Fruit fly (Drosophila melanogaster) whole organism, embryonic: ENCODE data around the gene CG1999.

Experiments
- CG10565 ChIP-seq: fragments of 200-800 bp; sonication (Bioruptor generic); optimal IDR thresholded peaks from 3 replicates; lab custom pipeline; 2016; ENCODE audit warnings: missing biosample characterization, mild to moderate bottlenecking, missing genetic modification characterization
- CG11085 ChIP-seq: fragments of 200-800 bp; sonication (Bioruptor generic); IDR thresholded peaks from 2 replicates; pipeline ENCODE4 v1.3.6; 2022; ENCODE audit warnings: missing biosample characterization, missing genetic modification characterization
- CG12219 ChIP-seq: fragments of 200-800 bp; sonication (Bioruptor generic); optimal IDR thresholded peaks from 3 replicates; lab custom pipeline; 2018; ENCODE audit warnings: missing biosample characterization, mild to moderate bottlenecking, missing genetic modification characterization
- CG13424 ChIP-seq: fragments of 200-800 bp; sonication (Bioruptor generic); optimal IDR thresholded peaks from 2 replicates; lab custom pipeline; 2019; ENCODE audit warnings: missing biosample characterization, mild to moderate bottlenecking, missing genetic modification characterization, moderate library complexity
- CG13624 ChIP-seq: fragments of 200-800 bp; sonication (Bioruptor generic); optimal IDR thresholded peaks from 2 replicates; lab custom pipeline; 2016; ENCODE audit warnings: missing biosample characterization, missing genetic modification characterization
- CG13775 ChIP-seq: fragments of 200-800 bp; sonication (Bioruptor generic); optimal IDR thresholded peaks from 3 replicates; lab custom pipeline; 2017; ENCODE audit warnings: missing biosample characterization, mild to moderate bottlenecking, missing genetic modification characterization
- CG15696 ChIP-seq: fragments of 200-800 bp; sonication (Bioruptor generic); optimal IDR thresholded peaks from 2 replicates; lab custom pipeline; 2019; ENCODE audit warnings: missing biosample characterization, mild to moderate bottlenecking, missing genetic modification characterization, moderate library complexity
- CG17385 ChIP-seq: fragments of 200-800 bp; sonication (Bioruptor generic); optimal IDR thresholded peaks from 3 replicates; lab custom pipeline; 2018; ENCODE audit warnings: missing biosample characterization, mild to moderate bottlenecking, missing genetic modification characterization
- CG17568 ChIP-seq: fragments of 200-800 bp; sonication (Bioruptor generic); optimal IDR thresholded peaks from 2 replicates; lab custom pipeline; 2018; ENCODE audit warnings: missing biosample characterization, mild to moderate bottlenecking, missing genetic modification characterization, moderate library complexity
- CG17802 ChIP-seq: fragments of 200-800 bp; sonication (Bioruptor generic); optimal IDR thresholded peaks from 2 replicates; lab custom pipeline; 2018; ENCODE audit warnings: missing biosample characterization, mild to moderate bottlenecking, missing genetic modification characterization, moderate library complexity
- CG2202 ChIP-seq: fragments of 200-800 bp; sonication (Bioruptor generic); optimal IDR thresholded peaks from 2 replicates; lab custom pipeline; 2018; ENCODE audit warnings: missing biosample characterization, mild to moderate bottlenecking, missing genetic modification characterization
- CG2875 ChIP-seq: fragments of 200-800 bp; sonication (Bioruptor generic); optimal IDR thresholded peaks from 2 replicates; lab custom pipeline; 2017; ENCODE audit warnings: missing biosample characterization, mild to moderate bottlenecking, missing genetic modification characterization, missing genetic modification reagents
- CG3065 ChIP-seq: fragments of 200-800 bp; sonication (Bioruptor generic); optimal IDR thresholded peaks from 2 replicates; lab custom pipeline; 2016; ENCODE audit warnings: missing biosample characterization, missing genetic modification characterization
- CG32767 ChIP-seq: fragments of 200-800 bp; sonication (Bioruptor generic); IDR thresholded peaks from 2 replicates; pipeline ENCODE4 v1.3.6; 2022; ENCODE audit warnings: missing biosample characterization, missing genetic modification characterization
- CG7745 ChIP-seq: fragments of 200-800 bp; sonication (Bioruptor generic); optimal IDR thresholded peaks from 2 replicates; lab custom pipeline; 2018; ENCODE audit warnings: missing biosample characterization, mild to moderate bottlenecking, missing genetic modification characterization, moderate library complexity
- CG7987 ChIP-seq: fragments of 200-800 bp; sonication (Bioruptor generic); optimal IDR thresholded peaks from 2 replicates; lab custom pipeline; 2018; ENCODE audit warnings: missing biosample characterization, mild to moderate bottlenecking, missing genetic modification characterization, moderate library complexity
- CG8765 ChIP-seq: fragments of 200-800 bp; sonication (Bioruptor generic); IDR thresholded peaks from 2 replicates; pipeline ENCODE4 v1.3.6; 2022; ENCODE audit warnings: missing biosample characterization, missing genetic modification characterization
- Dbx ChIP-seq: fragments of 200-800 bp; sonication (Bioruptor generic); IDR thresholded peaks from 3 replicates; pipeline ENCODE4 v1.3.6; 2022; ENCODE audit warnings: missing biosample characterization, missing genetic modification characterization
- E2f1 ChIP-seq: fragments of 200-800 bp; sonication (Bioruptor generic); IDR thresholded peaks from 2 replicates; pipeline ENCODE4 v1.3.6; 2022; ENCODE audit warnings: missing biosample characterization, missing genetic modification characterization
- Eip74EF ChIP-seq, 2 experiments: fragments of 200-800 bp in 1 of 2; fragments of >200 bp in 1 of 2; sonication (Bioruptor generic) in 1 of 2; optimal IDR thresholded peaks; 2 replicates each; lab custom pipeline; 2017 to 2019; ENCODE audit warnings: missing biosample characterization in 2 of 2, missing genetic modification characterization in 2 of 2, mild to moderate bottlenecking in 1 of 2, moderate library complexity in 1 of 2
- Elba2 ChIP-seq: fragments of 200-800 bp; sonication (Bioruptor generic); optimal IDR thresholded peaks from 3 replicates; lab custom pipeline; 2016; ENCODE audit warnings: missing biosample characterization, missing genetic modification characterization
- Ets65A ChIP-seq: fragments of 200-800 bp; sonication (Bioruptor generic); peaks from one replicate; lab custom pipeline; 2016; ENCODE audit warnings: missing biosample characterization, missing genetic modification characterization
- Fer1 ChIP-seq: fragments of 200-800 bp; sonication (Bioruptor generic); optimal IDR thresholded peaks from 2 replicates; lab custom pipeline; 2017; ENCODE audit warnings: missing biosample characterization, mild to moderate bottlenecking, missing genetic modification characterization
- Fer2 ChIP-seq: fragments of 200-800 bp; sonication (Bioruptor generic); optimal IDR thresholded peaks from 2 replicates; lab custom pipeline; 2018; ENCODE audit warnings: missing biosample characterization, mild to moderate bottlenecking, missing genetic modification characterization, moderate library complexity
- HmgZ ChIP-seq: fragments of 200-800 bp; sonication (Bioruptor generic); optimal IDR thresholded peaks from 2 replicates; lab custom pipeline; 2018; ENCODE audit warnings: missing biosample characterization, mild to moderate bottlenecking, missing genetic modification characterization
- Hr51 ChIP-seq, 2 experiments: fragments of 200-800 bp; sonication (Bioruptor generic); optimal IDR thresholded peaks; 2 replicates in 1 of 2; 3 replicates in 1 of 2; lab custom pipeline; 2016 to 2018; ENCODE audit warnings: missing biosample characterization in 2 of 2, missing genetic modification characterization in 2 of 2, mild to moderate bottlenecking in 1 of 2, moderate library complexity in 1 of 2
- Hsf ChIP-seq: fragments of 200-800 bp; sonication (Bioruptor generic); optimal IDR thresholded peaks from 3 replicates; lab custom pipeline; 2016; ENCODE audit warnings: missing biosample characterization, missing genetic modification characterization
- Lpt ChIP-seq: fragments of >200 bp; optimal IDR thresholded peaks from 2 replicates; lab custom pipeline; 2018; ENCODE audit warnings: missing biosample characterization, missing genetic modification characterization
- Mes4 ChIP-seq: fragments of 200-800 bp; sonication (Bioruptor generic); optimal IDR thresholded peaks from 2 replicates; lab custom pipeline; 2016; ENCODE audit warnings: missing biosample characterization, missing genetic modification characterization
- NC2α ChIP-seq: fragments of 200-800 bp; sonication (Bioruptor generic); optimal IDR thresholded peaks from 2 replicates; lab custom pipeline; 2016; ENCODE audit warnings: missing biosample characterization, missing genetic modification characterization
- NFAT ChIP-seq: fragments of 200-800 bp; sonication (Bioruptor generic); IDR thresholded peaks from 2 replicates; pipeline ENCODE4 v1.3.6; 2022; ENCODE audit warnings: missing biosample characterization, missing genetic modification characterization
- NfI ChIP-seq: fragments of 200-800 bp; sonication (Bioruptor generic); optimal IDR thresholded peaks from 3 replicates; lab custom pipeline; 2018; ENCODE audit warnings: missing biosample characterization, mild to moderate bottlenecking, missing genetic modification characterization, moderate library complexity
- Ptx1 ChIP-seq: fragments of 200-800 bp; sonication (Bioruptor generic); IDR thresholded peaks from 2 replicates; pipeline ENCODE4 v1.3.6; 2022; ENCODE audit warnings: missing biosample characterization, missing genetic modification characterization
- ase ChIP-seq: fragments of 200-800 bp; sonication (Bioruptor generic); IDR thresholded peaks from 3 replicates; pipeline ENCODE4 v1.3.6; 2022; ENCODE audit warnings: missing biosample characterization, missing genetic modification characterization
- bbx ChIP-seq: fragments of 200-800 bp; sonication (Bioruptor generic); IDR thresholded peaks from 2 replicates; pipeline ENCODE4 v1.3.6; 2022; ENCODE audit warnings: missing biosample characterization, missing genetic modification characterization; ENCODE audit not compliant: partially characterized antibody
- br ChIP-seq: fragments of >200 bp; optimal IDR thresholded peaks from 2 replicates; lab custom pipeline; 2017
- crp ChIP-seq, 2 experiments: fragments of 200-800 bp; sonication (Bioruptor generic); optimal IDR thresholded peaks; 2 replicates in 1 of 2; 3 replicates in 1 of 2; lab custom pipeline; 2017; ENCODE audit warnings: missing biosample characterization in 2 of 2, missing genetic modification characterization in 2 of 2, mild to moderate bottlenecking in 1 of 2, moderate library complexity in 1 of 2
- dan ChIP-seq: fragments of 200-800 bp; sonication (Bioruptor generic); IDR thresholded peaks from 2 replicates; pipeline ENCODE4 v1.3.6; 2022; ENCODE audit warnings: missing biosample characterization, missing genetic modification characterization
- eve ChIP-seq, 2 experiments: fragments of >200 bp; optimal IDR thresholded peaks; 2 replicates each; lab custom pipeline; 2017; ENCODE audit warnings: missing biosample characterization in 2 of 2, missing genetic modification characterization in 2 of 2
- fd3F ChIP-seq: fragments of 200-800 bp; sonication (Bioruptor generic); optimal IDR thresholded peaks from 2 replicates; lab custom pipeline; 2018; ENCODE audit warnings: missing biosample characterization, mild to moderate bottlenecking, missing genetic modification characterization, moderate library complexity
- gce ChIP-seq: fragments of 200-800 bp; sonication (Bioruptor generic); IDR thresholded peaks from 3 replicates; pipeline ENCODE4 v1.3.6; 2022; ENCODE audit warnings: missing biosample characterization, missing genetic modification characterization
- kni ChIP-seq: fragments of 200-800 bp; sonication (Bioruptor generic); optimal IDR thresholded peaks from 3 replicates; lab custom pipeline; 2017; ENCODE audit warnings: mild to moderate bottlenecking, missing biosample characterization, missing genetic modification reagents, missing genetic modification characterization
- mld ChIP-seq: fragments of 200-800 bp; sonication (Bioruptor generic); IDR thresholded peaks from 3 replicates; pipeline ENCODE4 v1.3.6; 2022; ENCODE audit warnings: missing biosample characterization, missing genetic modification characterization; ENCODE audit not compliant: partially characterized antibody
- onecut ChIP-seq: fragments of 200-800 bp; sonication (Bioruptor generic); IDR thresholded peaks from 2 replicates; pipeline ENCODE4 v1.3.6; 2022; ENCODE audit warnings: missing biosample characterization, missing genetic modification characterization
- org-1 ChIP-seq: fragments of 200-800 bp; sonication (Bioruptor generic); optimal IDR thresholded peaks from 2 replicates; lab custom pipeline; 2017; ENCODE audit warnings: missing biosample characterization, missing genetic modification characterization
- repo ChIP-seq: fragments of 200-800 bp; sonication (Bioruptor generic); optimal IDR thresholded peaks from 2 replicates; lab custom pipeline; 2016; ENCODE audit warnings: missing biosample characterization, missing genetic modification characterization
- sima ChIP-seq: fragments of 200-800 bp; sonication (Bioruptor generic); optimal IDR thresholded peaks from 2 replicates; lab custom pipeline; 2016; ENCODE audit warnings: missing biosample characterization, missing genetic modification characterization
- sr ChIP-seq: fragments of 200-800 bp; sonication (Bioruptor generic); IDR thresholded peaks from 3 replicates; pipeline ENCODE4 v1.3.6; 2022; ENCODE audit warnings: missing biosample characterization, missing genetic modification characterization
- stwl ChIP-seq: fragments of 200-800 bp; sonication (Bioruptor generic); optimal IDR thresholded peaks from 3 replicates; lab custom pipeline; 2018; ENCODE audit warnings: missing biosample characterization, mild to moderate bottlenecking, missing genetic modification characterization, moderate library complexity
- tx ChIP-seq: fragments of 200-800 bp; sonication (Bioruptor generic); optimal IDR thresholded peaks from 2 replicates; lab custom pipeline; 2016; ENCODE audit warnings: missing biosample characterization, missing genetic modification characterization

CG1999 gene

DNA sequence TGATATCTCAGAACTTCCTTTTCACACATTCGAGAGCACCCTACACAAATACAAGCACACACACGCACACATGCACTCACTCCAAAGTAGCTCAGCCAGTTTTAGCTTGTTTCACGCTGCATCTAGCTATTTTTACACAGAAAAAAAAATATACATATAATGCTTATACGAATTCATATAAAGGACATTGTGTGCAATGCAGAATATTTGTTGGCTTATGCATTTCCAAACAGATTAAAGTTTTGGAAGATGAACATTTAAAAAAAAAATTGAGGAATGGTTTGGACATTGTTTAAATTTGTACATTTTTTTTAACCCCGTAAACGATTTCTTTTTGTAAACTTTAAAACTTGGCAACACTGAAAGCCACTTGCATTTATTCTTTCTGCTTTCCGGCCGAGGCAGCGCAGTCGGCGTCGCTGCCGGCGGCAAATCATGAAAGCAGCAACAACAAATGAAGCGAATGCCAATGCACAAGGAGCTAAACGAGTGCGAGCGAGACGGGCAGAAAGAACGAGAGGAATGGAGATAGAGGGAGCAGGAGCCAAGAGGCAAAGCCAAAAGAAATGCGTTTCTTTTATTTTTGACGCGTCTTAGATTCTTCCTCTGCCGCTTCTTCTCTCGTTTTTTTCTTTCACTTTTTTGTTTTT, 39.4 kb upstream of the CG1999 start (continued):
- TF ChIP-seq Eip74EF (GFP tag; optimal IDR thresholded peaks at IDR 0.05; lab: Kevin White, UChicago) = peak in 1 of 2 experiments; percentile 49
- peak; percentile 61 for TF ChIP-seq CG17385
- peak; percentile 89 for TF ChIP-seq CG2202 (tag; lab: Kevin White, UChicago)
- peak; percentile 33 to 82 for TF ChIP-seq eve (GFP tag; optimal IDR thresholded peaks at IDR 0.05; lab: Kevin White, UChicago)
- no peak for TF ChIP-seq CG10565 (GFP tag; lab: Kevin White, UChicago)
- peak; percentile 69 for TF ChIP-seq CG17802 (tag; lab: Kevin White, UChicago)
- no peak for TF ChIP-seq Fer2
- peak; percentile 83 for TF ChIP-seq CG2875 (GFP tag; lab: Kevin White, UChicago)
- TF ChIP-seq Mes4 = peak; percentile 54
- peak; percentile 9 for TF ChIP-seq Fer1 (GFP tag; lab: Kevin White, UChicago)
- 0 out of 3 replicates have a peak, but pooled peaks have one; percentile 41 for TF ChIP-seq gce
- peak; percentile 88 for TF ChIP-seq CG15696
- no peak for TF ChIP-seq mld
- peak; percentile 80 for TF ChIP-seq CG13775 (GFP tag; lab: Kevin White, UChicago)
- TF ChIP-seq CG11085 (GFP tag; lab: Robert Waterston, UW) = no peak
- peak; percentile 31 for TF ChIP-seq repo
- peak; percentile 25 for TF ChIP-seq sima (GFP tag; lab: Kevin White, UChicago)
- TF ChIP-seq fd3F = no peak
- no peak for TF ChIP-seq Dbx (GFP tag; lab: Robert Waterston, UW)
- peak; percentile 61 for TF ChIP-seq CG17568 (GFP tag; lab: Kevin White, UChicago)
- TF ChIP-seq Hsf = peak; percentile 77
- TF ChIP-seq NfI (GFP tag; lab: Kevin White, UChicago) = peak; percentile 59
- no peak for TF ChIP-seq CG7987 (GFP tag; lab: Kevin White, UChicago)
- no peak for TF ChIP-seq HmgZ (tag; lab: Kevin White, UChicago)
- peak; percentile 64 for TF ChIP-seq org-1 (GFP tag; lab: Kevin White, UChicago)
- peak; percentile 51 to 66 for TF ChIP-seq Hr51 (GFP tag; optimal IDR thresholded peaks at IDR 0.05; lab: Kevin White, UChicago)
- peak; percentile 49; the same call in 1 of the 2 replicates for TF ChIP-seq CG32767 (GFP tag; lab: Robert Waterston, UW)
- TF ChIP-seq br (lab: Kevin White, UChicago) = no peak
- peak; percentile 51 for TF ChIP-seq E2f1
- TF ChIP-seq CG13624 (GFP tag; lab: Kevin White, UChicago) = peak; percentile 23
- TF ChIP-seq CG12219 = peak; percentile 48
- no peak for TF ChIP-seq kni
- TF ChIP-seq NC2α (GFP tag; lab: Kevin White, UChicago) = peak; percentile 36
- peak; percentile 50 for TF ChIP-seq CG3065 (GFP tag; lab: Kevin White, UChicago)
- TF ChIP-seq onecut (GFP tag; lab: Robert Waterston, UW) = peak; percentile 62
- TF ChIP-seq Ptx1 = peak; percentile 56
- TF ChIP-seq Elba2 (GFP tag; lab: Kevin White, UChicago) = peak; percentile 41
- TF ChIP-seq CG8765 (GFP tag; lab: Robert Waterston, UW) = peak; percentile 37; the same call in 1 of the 2 replicates
- TF ChIP-seq CG13424 = peak; percentile 81
- TF ChIP-seq stwl (tag; lab: Kevin White, UChicago) = peak; percentile 57
- no peak for TF ChIP-seq NFAT (GFP tag; lab: Robert Waterston, UW)
- no peak for TF ChIP-seq sr (GFP tag; lab: Robert Waterston, UW)
- no peak for TF ChIP-seq bbx
- peak; percentile 41 for TF ChIP-seq CG7745 (tag; lab: Kevin White, UChicago)
- no peak for TF ChIP-seq Lpt (GFP tag; lab: Kevin White, UChicago)
- TF ChIP-seq Ets65A (GFP tag; lab: Kevin White, UChicago) = peak; percentile 92
- no peak for TF ChIP-seq dan
- TF ChIP-seq ase = no peak
- peak; percentile 51 for TF ChIP-seq tx (GFP tag; lab: Kevin White, UChicago)
- TF ChIP-seq crp (GFP tag; optimal IDR thresholded peaks at IDR 0.05; lab: Kevin White, UChicago) = peak in 1 of 2 experiments; percentile 24
